Worm (Caenorhabditis elegans) whole organism, late embryonic: Measurements from ENCODE around the gene srd-34.
A peak's percentile ranks its signal among the peaks of the same experiment; 100 is the strongest.

Experiments
- C38D4.7 ChIP-seq: fragments of 200-800 bp; sonication (Bioruptor generic); optimal IDR thresholded peaks from 2 replicates; lab custom pipeline; 2018; ENCODE audit warnings: mild to moderate bottlenecking, missing genetic modification characterization, moderate library complexity, missing compliant biosample characterization
- K02D7.2 ChIP-seq: sonication (generic microtip); optimal IDR thresholded peaks from 2 replicates; lab custom pipeline; 2017; ENCODE audit warnings: mild to moderate bottlenecking, missing genetic modification characterization, missing compliant biosample characterization
- K09A11.1 ChIP-seq: sonication (generic microtip); optimal IDR thresholded peaks from 2 replicates; lab custom pipeline; 2017; ENCODE audit warnings: antibody characterized with exemption, mild to moderate bottlenecking, missing genetic modification characterization, missing compliant biosample characterization; ENCODE audit not compliant: insufficient read depth
- T23F11.4 ChIP-seq: fragments of 200-800 bp; sonication (Bioruptor generic); optimal IDR thresholded peaks from 2 replicates; lab custom pipeline; 2018; ENCODE audit warnings: mild to moderate bottlenecking, missing genetic modification characterization, missing compliant biosample characterization
- ahr-1 ChIP-seq: sonication (generic microtip); optimal IDR thresholded peaks from 2 replicates; lab custom pipeline; 2016; ENCODE audit warnings: missing genetic modification characterization, missing compliant biosample characterization
- ceh-14 ChIP-seq: sonication (generic microtip); optimal IDR thresholded peaks from 2 replicates; lab custom pipeline; 2016; ENCODE audit warnings: missing genotype, missing genetic modification characterization, missing compliant biosample characterization
- ceh-18 ChIP-seq: sonication (generic microtip); optimal IDR thresholded peaks from 2 replicates; lab custom pipeline; 2016; ENCODE audit warnings: missing genetic modification characterization, missing compliant biosample characterization
- ceh-19 ChIP-seq: fragments of 200-800 bp; sonication (Bioruptor generic); optimal IDR thresholded peaks from 2 replicates; lab custom pipeline; 2018; ENCODE audit warnings: mild to moderate bottlenecking, missing genetic modification characterization, missing compliant biosample characterization
- ceh-2 ChIP-seq: sonication (generic microtip); optimal IDR thresholded peaks from 2 replicates; lab custom pipeline; 2016; ENCODE audit warnings: missing genotype, missing genetic modification characterization, missing compliant biosample characterization
- ceh-22 ChIP-seq: sonication (generic microtip); optimal IDR thresholded peaks from 2 replicates; lab custom pipeline; 2017; ENCODE audit warnings: missing biosample characterization, missing genetic modification characterization
- ceh-24 ChIP-seq: sonication (generic microtip); optimal IDR thresholded peaks from 2 replicates; lab custom pipeline; 2016; ENCODE audit warnings: mild to moderate bottlenecking, missing genetic modification characterization, missing compliant biosample characterization
- ceh-30 ChIP-seq: fragments of 150-350 bp; optimal IDR thresholded peaks from 2 replicates; lab custom pipeline; 2014; ENCODE audit warnings: missing biosample characterization, missing genetic modification characterization
- ceh-31 ChIP-seq: sonication (generic microtip); optimal IDR thresholded peaks from 2 replicates; lab custom pipeline; 2016; ENCODE audit warnings: missing genetic modification characterization, missing compliant biosample characterization
- che-1 ChIP-seq: sonication (generic microtip); optimal IDR thresholded peaks from 2 replicates; lab custom pipeline; 2016; ENCODE audit warnings: mild to moderate bottlenecking, missing genetic modification characterization, missing compliant biosample characterization
- dmd-4 ChIP-seq: sonication (generic microtip); optimal IDR thresholded peaks from 2 replicates; lab custom pipeline; 2016; ENCODE audit warnings: borderline replicate concordance, missing genetic modification characterization, missing compliant biosample characterization
- dve-1 ChIP-seq: sonication (generic microtip); optimal IDR thresholded peaks from 2 replicates; lab custom pipeline; 2017; ENCODE audit warnings: antibody characterized with exemption, mild to moderate bottlenecking, missing genetic modification characterization, missing compliant biosample characterization
- ets-4 ChIP-seq: sonication (generic microtip); optimal IDR thresholded peaks from 2 replicates; lab custom pipeline; 2016; ENCODE audit warnings: missing genetic modification characterization, missing compliant biosample characterization
- eyg-1 ChIP-seq: sonication (generic microtip); optimal IDR thresholded peaks from 2 replicates; lab custom pipeline; 2016; ENCODE audit warnings: missing genotype, missing genetic modification characterization, missing compliant biosample characterization
- fkh-6 ChIP-seq: sonication (generic microtip); optimal IDR thresholded peaks from 2 replicates; lab custom pipeline; 2016; ENCODE audit warnings: missing genetic modification characterization, missing compliant biosample characterization
- hlh-6 ChIP-seq: sonication (generic microtip); optimal IDR thresholded peaks from 2 replicates; lab custom pipeline; 2016; ENCODE audit warnings: missing genotype, missing genetic modification characterization, missing compliant biosample characterization
- lim-6 ChIP-seq: sonication (generic microtip); optimal IDR thresholded peaks from 2 replicates; lab custom pipeline; 2016; ENCODE audit warnings: missing genetic modification characterization, missing compliant biosample characterization
- lin-11 ChIP-seq: fragments of 200-800 bp; sonication (Bioruptor generic); optimal IDR thresholded peaks from 2 replicates; lab custom pipeline; 2018; ENCODE audit warnings: mild to moderate bottlenecking, missing genetic modification characterization, missing compliant biosample characterization
- madf-2 ChIP-seq: sonication (generic microtip); optimal IDR thresholded peaks from 2 replicates; lab custom pipeline; 2017; ENCODE audit warnings: missing genetic modification characterization, missing compliant biosample characterization
- nfya-1 ChIP-seq: sonication (generic microtip); optimal IDR thresholded peaks from 2 replicates; lab custom pipeline; 2017; ENCODE audit warnings: missing genetic modification characterization, mild to moderate bottlenecking, missing compliant biosample characterization, antibody characterized with exemption, moderate library complexity
- nhr-11 ChIP-seq: fragments of 150-350 bp; optimal IDR thresholded peaks from 2 replicates; lab custom pipeline; 2014; ENCODE audit warnings: missing biosample characterization, missing genetic modification characterization
- nhr-232 ChIP-seq: sonication (generic microtip); optimal IDR thresholded peaks from 2 replicates; lab custom pipeline; 2016; ENCODE audit warnings: missing genetic modification characterization, missing compliant biosample characterization
- npax-4 ChIP-seq: sonication (generic microtip); optimal IDR thresholded peaks from 2 replicates; lab custom pipeline; 2016; ENCODE audit warnings: missing genetic modification characterization, missing compliant biosample characterization
- odd-2 ChIP-seq: sonication (generic microtip); optimal IDR thresholded peaks from 2 replicates; lab custom pipeline; 2017; ENCODE audit warnings: antibody characterized with exemption, mild to moderate bottlenecking, missing genetic modification characterization, missing compliant biosample characterization
- pha-4 ChIP-seq: fragments of 150-350 bp; optimal IDR thresholded peaks from 2 replicates; lab custom pipeline; 2018; ENCODE audit warnings: missing biosample characterization, missing genetic modification reagents, missing genetic modification characterization
- pqm-1 ChIP-seq: sonication (generic microtip); optimal IDR thresholded peaks from 2 replicates; lab custom pipeline; 2016; ENCODE audit warnings: missing genetic modification characterization, missing compliant biosample characterization
- ref-2 ChIP-seq: sonication (generic microtip); optimal IDR thresholded peaks from 2 replicates; lab custom pipeline; 2016; ENCODE audit warnings: missing genetic modification characterization, missing compliant biosample characterization
- syd-9 ChIP-seq: sonication (generic microtip); optimal IDR thresholded peaks from 2 replicates; lab custom pipeline; 2016; ENCODE audit warnings: mild to moderate bottlenecking, missing genetic modification characterization, moderate library complexity, missing compliant biosample characterization
- tbx-2 ChIP-seq: sonication (generic microtip); optimal IDR thresholded peaks from 2 replicates; lab custom pipeline; 2016; ENCODE audit warnings: missing genetic modification characterization, missing compliant biosample characterization
- tbx-7 ChIP-seq: sonication (generic microtip); optimal IDR thresholded peaks from 2 replicates; lab custom pipeline; 2016; ENCODE audit warnings: missing genotype, missing genetic modification characterization, missing compliant biosample characterization
- ttx-3 ChIP-seq: sonication (generic microtip); optimal IDR thresholded peaks from 2 replicates; lab custom pipeline; 2016; ENCODE audit warnings: missing genetic modification reagents, missing genetic modification characterization, missing compliant biosample characterization
- unc-3 ChIP-seq, 2 experiments: fragments of 200-800 bp in 1 of 2; sonication (Bioruptor generic) in 1 of 2; sonication (generic microtip) in 1 of 2; conservative IDR thresholded peaks in 1 of 2; optimal IDR thresholded peaks in 1 of 2; 2 replicates each; pipeline versions ENCODE4 v1.3.6 to Lab custom; 2016 to 2022; ENCODE audit warnings: missing compliant biosample characterization in 2 of 2, missing genetic modification characterization in 2 of 2, missing genetic modification reagents in 1 of 2
- unc-42 ChIP-seq: sonication (generic microtip); optimal IDR thresholded peaks from 2 replicates; lab custom pipeline; 2016; ENCODE audit warnings: missing genotype, missing genetic modification characterization, missing compliant biosample characterization
- unc-55 ChIP-seq: sonication (generic microtip); optimal IDR thresholded peaks from 2 replicates; lab custom pipeline; 2017; ENCODE audit warnings: missing biosample characterization, missing genetic modification reagents, missing genetic modification characterization
- ztf-16 ChIP-seq: sonication (generic microtip); optimal IDR thresholded peaks from 2 replicates; lab custom pipeline; 2017; ENCODE audit warnings: missing genetic modification characterization, missing compliant biosample characterization

srd-34 gene

ce11 chrV:10536808-10537207 lies 12.1 kb downstream of the srd-34 start (continued):
- TF ChIP-seq unc-3 (GFP tag; conservative IDR thresholded peaks at IDR 0.05; lab: Robert Waterston, UW) (no peak), unc-3 (tag; optimal IDR thresholded peaks at IDR 0.05; lab: Kevin White, UChicago) (no peak), lin-11 (tag; lab: Kevin White, UChicago) (no peak), K02D7.2 (tag; lab: Kevin White, UChicago) (no peak), dmd-4 (tag; lab: Kevin White, UChicago) (no peak), unc-55 (GFP tag; lab: Kevin White, UChicago) (peak; percentile 29), ceh-30 (tag; lab: Kevin White, UChicago) (peak; percentile 48), odd-2 (tag; lab: Kevin White, UChicago) (no peak), eyg-1 (tag; lab: Kevin White, UChicago) (no peak), pqm-1 (tag; lab: Kevin White, UChicago) (no peak), npax-4 (tag; lab: Kevin White, UChicago) (no peak), ceh-31 (peak; percentile 77), ets-4 (tag; lab: Kevin White, UChicago) (no peak), syd-9 (no peak), nhr-11 (tag; lab: Kevin White, UChicago) (no peak), ceh-14 (no peak), nfya-1 (tag; lab: Kevin White, UChicago) (peak; percentile 80), ceh-19 (GFP tag; lab: Kevin White, UChicago) (no peak), ref-2 (tag; lab: Kevin White, UChicago) (peak; percentile 66), fkh-6 (tag; lab: Kevin White, UChicago) (no peak), C38D4.7 (no peak), ahr-1 (no peak), K09A11.1 (tag; lab: Kevin White, UChicago) (no peak), tbx-2 (tag; lab: Kevin White, UChicago) (peak; percentile 67), che-1 (tag; lab: Kevin White, UChicago) (no peak), unc-42 (tag; lab: Kevin White, UChicago) (peak; percentile 91), T23F11.4 (GFP tag; lab: Kevin White, UChicago) (no peak), pha-4 (tag; lab: Kevin White, UChicago) (no peak), ztf-16 (tag; lab: Kevin White, UChicago) (no peak), ceh-22 (tag; lab: Kevin White, UChicago) (no peak), madf-2 (tag; lab: Kevin White, UChicago) (no peak), ceh-2 (tag; lab: Kevin White, UChicago) (no peak), nhr-232 (no peak), tbx-7 (tag; lab: Kevin White, UChicago) (no peak), ttx-3 (tag; lab: Kevin White, UChicago) (no peak), ceh-18 (peak; percentile 65), hlh-6 (tag; lab: Kevin White, UChicago) (no peak)

- TF ChIP-seq tbx-2 (tag; lab: Kevin White, UChicago), result no peak
- TF ChIP-seq syd-9, result no peak
- no peak for TF ChIP-seq lim-6 (tag; lab: Kevin White, UChicago)
- TF ChIP-seq nfya-1 (tag; lab: Kevin White, UChicago), result no peak
- TF ChIP-seq ceh-22 (tag; lab: Kevin White, UChicago), result no peak
- TF ChIP-seq ref-2 (tag; lab: Kevin White, UChicago), result no peak
- no peak for TF ChIP-seq ceh-19 (GFP tag; lab: Kevin White, UChicago)
- TF ChIP-seq unc-3 (GFP tag; conservative IDR thresholded peaks at IDR 0.05; lab: Robert Waterston, UW), result no peak
- TF ChIP-seq unc-3 (tag; optimal IDR thresholded peaks at IDR 0.05; lab: Kevin White, UChicago), result no peak
- TF ChIP-seq dve-1 (tag; lab: Kevin White, UChicago), result no peak
- TF ChIP-seq ceh-24 (tag; lab: Kevin White, UChicago), result no peak
Observed at ce11 chrV:10536095-10536691, 12.7 kb downstream of the srd-34 start, which contains the start of gene ppm-1.A. Gene ppm-1.A, minus strand, starts transcription at chrV:10536388.
